Worm (Caenorhabditis elegans): Measurements from ENCODE around the gene K04G11.1.

Gene K04G11.1

DNA sequence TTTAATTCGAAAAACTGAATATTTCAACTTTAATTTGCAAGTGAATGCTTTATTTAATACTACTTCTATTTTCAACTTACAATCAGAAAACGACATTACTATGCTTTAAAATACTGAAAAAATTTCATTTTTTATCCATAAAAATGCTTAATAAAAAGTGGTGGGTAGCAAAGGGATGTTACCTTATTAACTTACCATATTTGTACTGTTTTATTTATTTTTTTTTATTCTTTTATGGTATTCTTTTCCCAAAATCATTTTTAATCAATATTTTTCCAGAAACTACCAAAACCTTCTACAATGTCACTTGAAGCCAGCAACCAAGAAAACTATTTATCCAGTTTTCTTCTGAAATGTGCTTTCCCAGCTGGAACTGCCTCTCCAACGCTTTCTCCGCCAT, 47.6 kb downstream of the K04G11.1 start, which contains the start of gene Y60A9.3:
TSS of gene Y60A9.3 (plus strand) at position 301 of the 400 bp plus-strand sequence.
- TF ChIP-seq hlh-30 (tag; optimal IDR thresholded peaks at IDR 0.05; ENCODE audit: insufficient read depth) (no peak), gmeb-2 (tag; optimal IDR thresholded peaks at IDR 0.05) (no peak), pqm-1 (tag; optimal IDR thresholded peaks at IDR 0.05) (no peak), Y22D7AL.16 (tag; optimal IDR thresholded peaks at IDR 0.05) (no peak), pha-2 (tag; optimal IDR thresholded peaks at IDR 0.05) (no peak), ets-4 (tag; optimal IDR thresholded peaks at IDR 0.05) (no peak), unc-42 (tag; optimal IDR thresholded peaks at IDR 0.05) (no peak), elt-4 (tag; optimal IDR thresholded peaks at IDR 0.05) (no peak), sox-4 (tag; optimal IDR thresholded peaks at IDR 0.05) (no peak), hlh-13 (GFP tag; optimal IDR thresholded peaks at IDR 0.05) (no peak), pha-4 (tag; optimal IDR thresholded peaks at IDR 0.05) (no peak), lim-6 (tag; optimal IDR thresholded peaks at IDR 0.05) (no peak), pat-9 (tag; optimal IDR thresholded peaks at IDR 0.05) (no peak), hlh-8 (tag; optimal IDR thresholded peaks at IDR 0.05) (no peak)
